Worm (Caenorhabditis elegans): Measurements from ENCODE around the gene pdi-1.

Gene pdi-1

ce11 chrIII:3701411-3702310 is at the start of gene pdi-1, which contains the start of gene C14B1.2:
TSS of gene pdi-1 (minus strand) at chrIII:3701461.
TSS of gene C14B1.2 (plus strand) at chrIII:3702260.
- no peak for TF ChIP-seq unc-62 (GFP tag; optimal IDR thresholded peaks at IDR 0.05)

- TF ChIP-seq unc-62 (GFP tag; optimal IDR thresholded peaks at IDR 0.05): no peak
Measured at ce11 chrIII:3745138-3745537, 43.9 kb upstream of the pdi-1 start, which contains the start of gene lin-48. TSS of gene lin-48 (plus strand) at chrIII:3745438.

- TF ChIP-seq unc-62 (GFP tag; optimal IDR thresholded peaks at IDR 0.05): no peak
Measured at ce11 chrIII:3743367-3743766, 42.1 kb upstream of the pdi-1 start.

ce11 chrIII:3742090-3742489 is 40.8 kb upstream of the pdi-1 start:
- no peak for TF ChIP-seq unc-62 (GFP tag; optimal IDR thresholded peaks at IDR 0.05)

- TF ChIP-seq unc-62 (GFP tag; optimal IDR thresholded peaks at IDR 0.05): no peak
Measured at ce11 chrIII:3738331-3738730, 37.1 kb upstream of the pdi-1 start.

- TF ChIP-seq unc-62 (GFP tag; optimal IDR thresholded peaks at IDR 0.05): no peak
Measured at ce11 chrIII:3737742-3738141, 36.5 kb upstream of the pdi-1 start.

- TF ChIP-seq unc-62 (GFP tag; optimal IDR thresholded peaks at IDR 0.05): no peak
Measured at ce11 chrIII:3736302-3736701, 35.0 kb upstream of the pdi-1 start, which contains the start of gene F34D10.4. TSS of gene F34D10.4 (plus strand) at chrIII:3736602.

- TF ChIP-seq unc-62 (GFP tag; optimal IDR thresholded peaks at IDR 0.05): no peak
Measured at ce11 chrIII:3735509-3736255, 34.4 kb upstream of the pdi-1 start.

- no peak for TF ChIP-seq unc-62 (GFP tag; optimal IDR thresholded peaks at IDR 0.05)
Measured at ce11 chrIII:3734990-3735389, 33.7 kb upstream of the pdi-1 start, which contains the start of gene evl-18. TSS of gene evl-18 (minus strand) at chrIII:3735039.

ce11 chrIII:3734007-3734406 is 32.7 kb upstream of the pdi-1 start, which contains the start of gene F34D10.3:
TSS of gene F34D10.3 (plus strand) at chrIII:3734255.
- no peak for TF ChIP-seq unc-62 (GFP tag; optimal IDR thresholded peaks at IDR 0.05)

ce11 chrIII:3730475-3730874 is 29.2 kb upstream of the pdi-1 start, which contains the start of gene F34D10.8:
TSS of gene F34D10.8 (plus strand) at chrIII:3730775.
- no peak for TF ChIP-seq unc-62 (GFP tag; optimal IDR thresholded peaks at IDR 0.05)

ce11 chrIII:3729520-3729919 is 28.3 kb upstream of the pdi-1 start, which contains the start of gene F34D10.9:
TSS of gene F34D10.9 (minus strand) at chrIII:3729620.
- TF ChIP-seq unc-62 (GFP tag; optimal IDR thresholded peaks at IDR 0.05): no peak

ce11 chrIII:3726443-3726842 is 25.2 kb upstream of the pdi-1 start, which contains the start of gene gldi-5:
TSS of gene gldi-5 (minus strand) at chrIII:3726500.
- TF ChIP-seq unc-62 (GFP tag; optimal IDR thresholded peaks at IDR 0.05): no peak

ce11 chrIII:3724880-3725279 is 23.6 kb upstream of the pdi-1 start, which contains the start of gene C14B1.12:
TSS of gene C14B1.12 (minus strand) at chrIII:3724980.
- TF ChIP-seq unc-62 (GFP tag; optimal IDR thresholded peaks at IDR 0.05): no peak

ce11 chrIII:3723726-3724125 is 22.5 kb upstream of the pdi-1 start:
- no peak for TF ChIP-seq unc-62 (GFP tag; optimal IDR thresholded peaks at IDR 0.05)

- no peak for TF ChIP-seq unc-62 (GFP tag; optimal IDR thresholded peaks at IDR 0.05)
Measured at ce11 chrIII:3719564-3719963, 18.3 kb upstream of the pdi-1 start, which contains the start of gene C14B1.8. TSS of gene C14B1.8 (minus strand) at chrIII:3719680.

Measured in whole organism, dauer.